Worm (Caenorhabditis elegans): ENCODE results near the gene daf-2.

Gene daf-2

DNA sequence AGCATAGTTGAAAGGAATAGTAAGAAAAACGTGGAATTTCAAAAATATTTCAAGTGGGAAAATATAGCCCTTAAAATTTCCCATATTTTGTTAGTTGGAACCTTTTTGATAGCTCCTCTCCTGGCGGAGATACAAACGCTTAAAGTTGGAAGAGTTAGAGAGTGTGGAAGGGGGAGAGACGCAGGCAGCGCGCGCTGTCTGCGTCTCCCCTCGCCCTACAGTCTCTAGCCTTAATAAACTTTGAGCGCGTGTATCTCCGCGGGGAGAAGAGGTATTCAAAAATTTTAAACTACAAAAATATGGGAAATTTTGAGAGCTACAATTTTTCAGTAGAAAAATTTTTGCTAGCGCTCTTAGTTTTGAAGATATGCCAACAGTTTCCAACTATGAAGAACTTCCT lies 23.9 kb upstream of the daf-2 start:
- TF ChIP-seq nhr-77 (tag; optimal IDR thresholded peaks at IDR 0.05): no peak
- TF ChIP-seq ztf-1 (GFP tag; conservative IDR thresholded peaks at IDR 0.05): no peak
- TF ChIP-seq nhr-25 (tag; optimal IDR thresholded peaks at IDR 0.05): no peak
- TF ChIP-seq dmd-4 (tag; optimal IDR thresholded peaks at IDR 0.05): no peak
- no peak for TF ChIP-seq unc-62 (GFP tag; optimal IDR thresholded peaks at IDR 0.05)
- TF ChIP-seq lin-39 (tag; optimal IDR thresholded peaks at IDR 0.05): no peak
- TF ChIP-seq snpc-4 (tag; optimal IDR thresholded peaks at IDR 0.05): no peak
- no peak for TF ChIP-seq aly-2 (tag; optimal IDR thresholded peaks at IDR 0.05)
- TF ChIP-seq ztf-11 (tag; optimal IDR thresholded peaks at IDR 0.05): no peak
- no peak for TF ChIP-seq F13H6.1 (tag; optimal IDR thresholded peaks at IDR 0.05)
- no peak for TF ChIP-seq sem-4 (tag; optimal IDR thresholded peaks at IDR 0.05)

ce11 chrIII:3063999-3064398 lies 23.4 kb upstream of the daf-2 start, which contains the start of gene H06I04.6:
Gene H06I04.6 (minus strand): TSS chrIII:3064343.
- TF ChIP-seq elt-1 (tag; optimal IDR thresholded peaks at IDR 0.05): no peak
- TF ChIP-seq nhr-12 (tag; optimal IDR thresholded peaks at IDR 0.05): no peak
- no peak for TF ChIP-seq nhr-77 (tag; optimal IDR thresholded peaks at IDR 0.05)
- no peak for TF ChIP-seq lin-13 (GFP tag; optimal IDR thresholded peaks at IDR 0.05)
- no peak for TF ChIP-seq mab-5 (tag; optimal IDR thresholded peaks at IDR 0.05)
- TF ChIP-seq gmeb-1 (tag; optimal IDR thresholded peaks at IDR 0.05): no peak

- no peak for TF ChIP-seq ztf-11 (tag; optimal IDR thresholded peaks at IDR 0.05)
- no peak for TF ChIP-seq zag-1 (tag; optimal IDR thresholded peaks at IDR 0.05)
- TF ChIP-seq mdl-1 (tag; optimal IDR thresholded peaks at IDR 0.05): no peak
- no peak for TF ChIP-seq C34F6.9 (tag; optimal IDR thresholded peaks at IDR 0.05)
- TF ChIP-seq sem-4 (tag; optimal IDR thresholded peaks at IDR 0.05): no peak
- no peak for TF ChIP-seq lin-11 (tag; optimal IDR thresholded peaks at IDR 0.05)
- TF ChIP-seq nhr-77 (tag; optimal IDR thresholded peaks at IDR 0.05): no peak
- TF ChIP-seq R02D3.7 (tag; optimal IDR thresholded peaks at IDR 0.05): no peak
- no peak for TF ChIP-seq lin-13 (GFP tag; optimal IDR thresholded peaks at IDR 0.05)
- TF ChIP-seq elt-3 (tag; optimal IDR thresholded peaks at IDR 0.05): no peak
Observed at ce11 chrIII:3063565-3063964, 22.9 kb upstream of the daf-2 start.

- TF ChIP-seq elt-3 (tag; optimal IDR thresholded peaks at IDR 0.05): no peak
- no peak for TF ChIP-seq mbf-1 (tag; optimal IDR thresholded peaks at IDR 0.05)
- TF ChIP-seq Y55F3AM.14 (GFP tag; optimal IDR thresholded peaks at IDR 0.05): no peak
Observed at ce11 chrIII:3063084-3063483, 22.4 kb upstream of the daf-2 start.

- TF ChIP-seq sma-3 (GFP tag; optimal IDR thresholded peaks at IDR 0.05) (no peak), blmp-1 (tag; optimal IDR thresholded peaks at IDR 0.05; ENCODE audit: insufficient read depth) (no peak), nhr-23 (tag; optimal IDR thresholded peaks at IDR 0.05) (no peak), lin-11 (tag; optimal IDR thresholded peaks at IDR 0.05) (no peak), nhr-6 (tag; optimal IDR thresholded peaks at IDR 0.05) (no peak), sem-4 (tag; optimal IDR thresholded peaks at IDR 0.05) (no peak), fos-1 (tag; optimal IDR thresholded peaks at IDR 0.05) (no peak), unc-39 (tag; optimal IDR thresholded peaks at IDR 0.05) (no peak), zag-1 (tag; optimal IDR thresholded peaks at IDR 0.05) (no peak), nhr-12 (tag; optimal IDR thresholded peaks at IDR 0.05) (no peak), F13H6.1 (tag; optimal IDR thresholded peaks at IDR 0.05) (no peak), unc-55 (GFP tag; optimal IDR thresholded peaks at IDR 0.05) (no peak)
Observed at ce11 chrIII:3061289-3061688, 20.6 kb upstream of the daf-2 start.

DNA sequence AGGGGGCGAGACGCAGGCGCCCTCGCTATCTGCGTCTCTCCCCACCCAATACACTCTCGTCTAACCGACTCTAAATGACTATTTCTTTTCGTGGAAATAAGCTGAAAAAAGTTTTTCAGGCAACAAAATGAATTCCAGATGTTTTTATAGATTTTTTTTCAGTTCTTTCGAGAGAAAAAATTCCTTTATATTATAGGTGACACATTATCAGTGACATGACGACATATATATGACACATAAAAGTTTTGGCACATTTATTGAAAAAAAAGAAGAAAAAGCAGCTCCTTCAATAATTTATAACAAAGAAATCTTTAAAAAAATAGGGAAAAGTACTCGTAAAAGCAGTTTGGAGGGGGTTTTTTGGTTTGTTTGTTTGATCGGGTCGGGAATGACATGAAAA lies 19.6 kb upstream of the daf-2 start, which contains the start of gene fipr-29:
Gene fipr-29 (minus strand): TSS at position 101 of the 400 bp plus-strand sequence.
- TF ChIP-seq ama-1 (optimal IDR thresholded peaks at IDR 0.05): no peak
- no peak for TF ChIP-seq lin-11 (tag; optimal IDR thresholded peaks at IDR 0.05)
- TF ChIP-seq mab-5 (tag; optimal IDR thresholded peaks at IDR 0.05): no peak
- no peak for TF ChIP-seq ztf-1 (GFP tag; conservative IDR thresholded peaks at IDR 0.05)
- TF ChIP-seq egl-27 (tag; optimal IDR thresholded peaks at IDR 0.05): no peak
- no peak for TF ChIP-seq F13H6.1 (tag; optimal IDR thresholded peaks at IDR 0.05)
- no peak for TF ChIP-seq peb-1 (tag; optimal IDR thresholded peaks at IDR 0.05)
- TF ChIP-seq nhr-12 (tag; optimal IDR thresholded peaks at IDR 0.05): no peak
- TF ChIP-seq elt-3 (tag; optimal IDR thresholded peaks at IDR 0.05): no peak
- TF ChIP-seq nhr-77 (tag; optimal IDR thresholded peaks at IDR 0.05): no peak
- TF ChIP-seq nhr-6 (tag; optimal IDR thresholded peaks at IDR 0.05): no peak
- TF ChIP-seq elt-1 (tag; optimal IDR thresholded peaks at IDR 0.05): no peak

Data from whole organism, L2 larva.